Worm (Caenorhabditis elegans) whole organism, L4/young adult: Measurements from ENCODE around the gene Y45G5AM.7.
"Not testable (repeated sequence)": the region's sequence is repeated elsewhere in the genome, so short reads cannot be mapped to it uniquely, and the experiment has no call there.

Experiments
- W03F9.2 ChIP-seq: fragments of 150-350 bp; optimal IDR thresholded peaks from 2 replicates; lab custom pipeline; 2014; ENCODE audit warnings: missing biosample characterization, missing genetic modification characterization
- dao-5 ChIP-seq: sonication (generic microtip); optimal IDR thresholded peaks from 2 replicates; lab custom pipeline; 2016; ENCODE audit warnings: missing genotype, missing genetic modification characterization, moderate library complexity, missing compliant biosample characterization
- him-1 ChIP-seq: sonication (generic microtip); optimal IDR thresholded peaks from 2 replicates; lab custom pipeline; 2016; ENCODE audit warnings: missing genotype, missing genetic modification reagents, missing genetic modification characterization, missing compliant biosample characterization

The Y45G5AM.7 gene

DNA sequence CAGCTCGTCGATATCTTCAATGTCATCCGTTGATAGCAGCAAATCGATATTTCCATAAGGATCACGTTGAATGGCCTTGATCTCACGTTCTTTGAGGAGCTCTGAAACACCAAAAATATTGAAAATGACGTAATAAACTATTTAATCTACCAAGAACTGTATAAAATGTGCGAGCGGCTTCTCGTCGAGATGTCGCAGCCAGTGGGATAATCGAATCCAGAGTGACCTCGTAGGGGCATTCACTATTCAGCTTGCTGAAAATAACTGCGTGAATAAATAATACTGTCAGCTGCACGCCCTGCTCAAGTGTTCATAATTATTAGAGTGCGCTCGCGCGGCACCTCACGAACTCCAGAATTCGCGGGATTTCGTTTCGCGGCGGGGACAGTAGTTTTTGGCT, at the start of gene Y45G5AM.7:
Gene Y45G5AM.7 (minus strand): TSS at position 101 of the 400 bp plus-strand sequence.
- no peak for TF ChIP-seq dao-5
- TF ChIP-seq W03F9.2 (tag; lab: Kevin White, UChicago), result no peak
- TF ChIP-seq him-1 (tag; lab: Kevin White, UChicago), result no peak

ce11 chrV:4219342-4219741, 49.3 kb upstream of the Y45G5AM.7 start, which contains the start of gene nlp-9:
Gene nlp-9 (plus strand): TSS chrV:4219642.
- TF ChIP-seq him-1 (tag; lab: Kevin White, UChicago) (no peak), W03F9.2 (tag; lab: Kevin White, UChicago) (no peak), dao-5 (no peak)

ce11 chrV:4218268-4218667, 48.2 kb upstream of the Y45G5AM.7 start:
- no peak for TF ChIP-seq W03F9.2 (tag; lab: Kevin White, UChicago)
- TF ChIP-seq dao-5, result no peak
- no peak for TF ChIP-seq him-1 (tag; lab: Kevin White, UChicago)

DNA sequence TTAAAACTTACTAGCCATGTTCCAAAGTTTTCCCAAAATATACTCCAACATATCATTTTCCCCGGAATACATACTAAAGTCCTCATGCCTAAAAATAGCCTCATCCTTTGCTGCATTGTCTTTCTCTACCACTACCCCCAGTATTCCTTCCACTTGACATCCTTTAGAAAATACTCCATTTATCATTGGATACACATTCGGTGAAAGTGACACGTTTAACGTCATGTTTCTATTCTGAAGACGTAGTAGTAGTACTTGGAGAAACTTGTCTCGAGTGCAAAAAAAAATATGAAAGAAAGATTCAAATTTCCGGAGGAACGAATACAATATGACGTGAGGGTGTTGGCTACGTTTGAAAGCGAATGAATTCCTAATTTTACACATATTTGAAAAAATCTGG, 46.9 kb upstream of the Y45G5AM.7 start:
- TF ChIP-seq W03F9.2 (tag; lab: Kevin White, UChicago) (no peak), dao-5 (no peak), him-1 (tag; lab: Kevin White, UChicago) (no peak)

DNA sequence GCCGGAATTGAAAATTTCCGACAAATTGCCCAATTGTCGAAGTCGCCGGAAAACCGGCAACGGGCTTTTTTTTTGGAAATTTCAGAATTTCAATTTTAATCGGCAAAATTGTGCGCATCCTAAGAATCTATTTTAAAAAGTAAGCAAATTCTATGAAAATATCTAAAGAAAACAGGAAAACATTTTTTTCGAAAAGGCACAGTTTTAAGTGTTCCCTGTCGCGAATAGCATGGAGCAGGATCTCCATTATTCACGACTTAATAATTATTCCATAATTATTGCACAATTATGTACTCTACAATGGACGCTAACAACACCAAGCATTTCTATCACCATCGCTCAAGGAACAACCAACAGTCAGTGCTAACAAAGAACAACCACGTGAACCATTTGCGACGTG, 45.8 kb upstream of the Y45G5AM.7 start, which contains the start of gene H43I07.4:
Gene H43I07.4 (plus strand): TSS at position 301 of the 400 bp plus-strand sequence.
- TF ChIP-seq him-1 (tag; lab: Kevin White, UChicago); dao-5; W03F9.2 (tag; lab: Kevin White, UChicago): not testable (repeated sequence)

DNA sequence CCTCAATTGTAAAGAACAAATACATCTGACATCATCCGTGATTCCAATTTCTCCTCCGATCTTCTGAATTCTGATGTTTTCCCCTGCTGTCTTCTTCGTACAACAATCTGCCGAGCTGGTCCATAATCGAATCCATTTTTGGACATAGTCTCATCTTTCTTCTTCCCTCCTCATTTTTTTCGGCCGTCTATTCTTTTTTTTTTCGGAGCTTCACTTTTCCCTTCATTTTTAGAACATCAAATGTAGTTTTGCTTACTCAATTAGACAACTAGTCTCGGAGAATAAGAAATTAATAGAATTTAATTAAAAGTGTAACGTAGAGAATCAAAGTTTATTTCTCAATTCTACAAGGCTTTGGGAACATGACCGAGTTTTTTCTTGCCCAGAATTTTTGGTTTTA, 41.5 kb upstream of the Y45G5AM.7 start:
- TF ChIP-seq him-1 (tag; lab: Kevin White, UChicago) (no peak), dao-5 (no peak), W03F9.2 (tag; lab: Kevin White, UChicago) (no peak)

DNA sequence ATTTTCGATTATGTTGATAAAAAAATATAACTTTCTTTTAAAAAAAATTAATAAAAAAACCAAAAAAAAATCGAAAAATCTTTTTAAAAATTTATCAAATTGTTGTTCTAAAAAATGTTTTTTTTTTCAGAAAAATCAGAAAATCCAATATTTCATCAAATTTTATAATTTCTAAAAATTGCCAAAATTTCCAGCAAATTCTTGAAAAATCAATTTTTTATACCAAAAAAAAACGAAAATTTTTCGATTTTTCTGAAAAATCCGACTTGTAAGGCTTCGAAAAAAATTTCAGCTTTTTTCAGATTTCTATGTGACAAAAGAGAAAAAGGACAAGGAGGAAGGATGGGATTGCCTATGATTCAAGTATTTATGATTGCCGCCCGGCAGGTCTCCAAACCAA, 34.4 kb upstream of the Y45G5AM.7 start, which contains the start of gene H43I07.1:
Gene H43I07.1 (plus strand): TSS at position 301 of the 400 bp plus-strand sequence.
- no peak for TF ChIP-seq him-1 (tag; lab: Kevin White, UChicago)
- TF ChIP-seq W03F9.2 (tag; lab: Kevin White, UChicago), result no peak

DNA sequence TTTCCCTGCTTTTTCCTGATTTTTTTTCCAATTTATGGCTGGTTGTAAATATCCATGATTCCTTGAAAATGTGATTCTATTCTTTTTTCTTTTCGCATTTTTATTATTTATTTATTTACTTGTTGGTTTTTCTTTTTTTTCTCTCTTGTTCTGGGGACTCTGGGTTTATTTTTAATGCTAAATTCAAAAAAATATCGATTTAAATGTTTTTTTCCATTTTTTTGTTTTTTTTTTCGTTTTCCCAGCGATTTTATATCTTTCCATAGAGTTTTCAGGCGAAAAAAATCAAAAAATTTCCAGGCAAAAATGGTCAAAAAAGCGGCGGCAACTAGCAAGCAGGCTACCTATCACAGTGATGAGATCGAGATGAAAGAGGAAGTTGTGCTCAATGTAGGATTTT, 29.1 kb upstream of the Y45G5AM.7 start, which contains the start of gene rpac-40:
Gene rpac-40 (plus strand): TSS at position 301 of the 400 bp plus-strand sequence.
- TF ChIP-seq dao-5, result no peak
- TF ChIP-seq him-1 (tag; lab: Kevin White, UChicago), result no peak
- TF ChIP-seq W03F9.2 (tag; lab: Kevin White, UChicago), result no peak

DNA sequence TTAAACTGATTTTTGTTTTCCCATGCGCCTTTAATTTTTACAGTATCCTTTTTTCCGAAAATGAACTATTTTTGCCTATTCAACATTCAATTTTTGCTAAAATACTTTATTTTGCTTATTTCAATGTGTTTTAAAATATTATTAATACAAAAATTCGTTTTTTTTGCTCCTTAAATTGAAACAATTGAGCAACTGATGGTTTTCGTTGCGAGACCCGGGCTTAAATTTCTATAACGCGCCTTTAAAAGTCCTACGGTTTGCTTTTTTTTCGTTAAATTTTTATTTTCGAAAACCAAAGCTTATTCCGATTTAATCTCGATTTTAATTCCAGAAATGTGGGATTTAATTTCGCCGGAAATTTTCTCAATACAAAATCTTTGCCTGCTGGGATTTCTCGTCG, 25.2 kb upstream of the Y45G5AM.7 start, which contains the start of gene algn-5:
Gene algn-5 (plus strand): TSS at position 295 of the 400 bp plus-strand sequence.
- TF ChIP-seq W03F9.2 (tag; lab: Kevin White, UChicago) (no peak), dao-5 (no peak), him-1 (tag; lab: Kevin White, UChicago) (no peak)

ce11 chrV:4194587-4195211, 24.7 kb upstream of the Y45G5AM.7 start, which contains the start of gene Y45G5AM.9:
Gene Y45G5AM.9 (minus strand): TSS chrV:4194637.
- TF ChIP-seq dao-5 (no peak), him-1 (tag; lab: Kevin White, UChicago) (peak; percentile 43)

DNA sequence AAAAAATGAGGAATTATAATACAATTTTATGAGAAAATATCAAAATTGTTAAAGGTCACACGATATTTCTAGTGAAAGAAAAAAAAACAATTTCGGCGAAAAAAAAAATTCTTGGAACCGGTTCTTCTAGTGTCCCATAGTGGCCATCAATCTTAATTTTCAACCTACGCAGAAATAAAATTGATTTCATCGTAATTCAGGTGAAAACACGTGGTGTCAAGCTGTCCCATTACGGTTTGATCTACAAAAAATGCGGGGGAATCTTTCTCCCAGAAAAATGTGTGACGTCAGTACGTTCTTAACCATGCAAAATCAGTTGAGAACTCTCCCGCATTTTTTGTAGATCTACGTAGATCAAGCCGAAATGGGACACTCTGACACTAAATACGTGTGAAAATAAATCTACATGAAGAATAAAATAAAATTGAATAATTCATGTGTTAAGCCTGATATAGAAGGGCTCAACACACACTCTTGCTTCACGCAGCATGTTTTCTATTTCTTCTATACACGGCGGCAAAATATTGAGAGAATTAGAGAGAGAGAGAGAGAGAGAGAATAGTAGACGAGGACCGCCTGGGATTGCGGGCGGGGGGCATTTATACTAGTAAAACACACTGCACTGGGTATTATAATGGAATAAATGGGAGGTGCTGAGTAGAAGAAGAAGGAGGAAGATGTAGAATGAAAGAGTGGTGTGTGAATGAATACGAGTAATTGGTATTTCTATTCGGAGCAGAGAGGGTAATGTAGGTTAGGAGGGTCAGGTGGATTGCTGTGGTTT, 22.8 kb upstream of the Y45G5AM.7 start:
- no peak for TF ChIP-seq W03F9.2 (tag; lab: Kevin White, UChicago)
- no peak for TF ChIP-seq dao-5
- TF ChIP-seq him-1 (tag; lab: Kevin White, UChicago), result no peak

DNA sequence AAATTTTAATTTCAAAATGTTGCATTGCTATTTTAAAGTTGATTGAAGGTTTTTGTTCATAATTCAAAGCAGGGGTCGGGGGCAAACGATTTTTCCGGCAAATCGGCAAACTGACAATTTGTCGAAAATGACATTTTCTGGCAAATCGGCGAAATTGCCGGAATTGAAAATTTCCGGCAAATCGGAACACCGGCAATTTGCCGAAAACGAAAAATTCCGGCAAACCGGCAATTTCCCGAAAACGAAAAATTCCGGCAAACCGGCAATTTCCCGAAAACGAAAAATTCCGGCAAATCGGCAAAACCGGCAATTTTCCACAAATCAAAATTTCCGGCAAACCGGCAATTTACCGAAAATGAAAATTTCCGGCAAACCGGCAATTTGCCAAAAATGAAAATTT, 20.2 kb upstream of the Y45G5AM.7 start:
- TF ChIP-seq W03F9.2 (tag; lab: Kevin White, UChicago) (no peak), dao-5 (no peak), him-1 (tag; lab: Kevin White, UChicago) (no peak)

DNA sequence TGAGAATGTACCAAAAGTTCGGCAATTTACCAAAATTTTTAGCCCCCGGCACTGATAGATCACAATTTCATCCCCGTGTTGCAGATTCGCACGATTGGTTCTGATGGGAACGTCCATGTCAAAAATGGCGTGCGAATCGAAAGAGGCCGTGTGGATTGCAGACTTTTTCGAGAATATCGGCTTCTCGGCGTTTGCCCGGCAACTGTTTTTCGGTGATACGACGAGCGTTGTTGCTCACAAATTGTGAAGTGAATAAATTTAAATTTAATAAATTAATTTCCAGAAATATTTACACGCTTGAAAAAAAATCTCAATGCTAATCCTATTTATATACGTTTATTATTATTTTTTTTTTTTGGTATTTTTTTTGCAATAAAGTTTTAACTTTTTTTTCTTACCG, 19.6 kb upstream of the Y45G5AM.7 start:
- TF ChIP-seq W03F9.2 (tag; lab: Kevin White, UChicago) (no peak), dao-5 (no peak), him-1 (tag; lab: Kevin White, UChicago) (no peak)

DNA sequence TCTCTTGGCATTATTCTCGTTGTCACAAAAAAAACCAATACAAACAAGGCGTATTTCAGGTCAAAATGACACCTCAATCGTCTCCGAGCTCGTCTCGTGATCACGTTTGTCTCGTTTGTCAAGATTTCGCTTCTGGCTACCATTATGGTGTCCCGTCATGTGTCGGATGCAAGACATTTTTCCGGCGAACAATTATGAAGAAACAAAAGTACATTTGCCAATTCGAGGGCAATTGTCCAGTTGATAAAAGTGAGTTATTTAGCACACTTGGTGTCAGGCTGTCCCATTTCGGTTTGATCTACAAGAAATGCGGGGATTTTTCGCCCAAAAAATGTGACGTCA, 17.1 kb upstream of the Y45G5AM.7 start, which contains the start of gene nhr-114:
Gene nhr-114 (plus strand): TSS at position 59 of the 342 bp plus-strand sequence.
- TF ChIP-seq W03F9.2 (tag; lab: Kevin White, UChicago) (no peak), dao-5 (no peak), him-1 (tag; lab: Kevin White, UChicago) (no peak)
